Worm (Caenorhabditis elegans): ENCODE results near the gene F22F7.7.
"Not testable (repeated sequence)": the region's sequence is repeated elsewhere in the genome, so short reads cannot be mapped to it uniquely, and the experiment has no call there.

Gene F22F7.7

ce11 chrV:2095204-2095603 is 44.6 kb downstream of the F22F7.7 start, which contains the start of gene F36F12.2:
TSS of gene F36F12.2 (minus strand) at chrV:2095304.
- TF ChIP-seq dsc-1 (tag; optimal IDR thresholded peaks at IDR 0.05) (no peak), fkh-8 (tag; optimal IDR thresholded peaks at IDR 0.05) (no peak), fkh-10 (GFP tag; optimal IDR thresholded peaks at IDR 0.05) (no peak), tlp-1 (tag; optimal IDR thresholded peaks at IDR 0.05) (no peak), unc-86 (tag; optimal IDR thresholded peaks at IDR 0.05) (no peak), pag-3 (tag; optimal IDR thresholded peaks at IDR 0.05; ENCODE audit: borderline replicate concordance, insufficient read depth) (no peak), ztf-4 (tag; optimal IDR thresholded peaks at IDR 0.05) (no peak), unc-62 (GFP tag; optimal IDR thresholded peaks at IDR 0.05) (no peak), lin-14 (GFP tag; optimal IDR thresholded peaks at IDR 0.05) (no peak), nhr-71 (tag; optimal IDR thresholded peaks at IDR 0.05) (no peak), ets-5 (GFP tag; IDR thresholded peaks at IDR 0.05) (no peak), dpl-1 (GFP tag; optimal IDR thresholded peaks at IDR 0.05) (no peak), nhr-28 (tag; optimal IDR thresholded peaks at IDR 0.05) (no peak), zag-1 (tag; optimal IDR thresholded peaks at IDR 0.05) (no peak), unc-98 (GFP tag; IDR thresholded peaks at IDR 0.05) (no peak), nhr-19 (GFP tag; conservative IDR thresholded peaks at IDR 0.05) (no peak), unc-130 (tag; optimal IDR thresholded peaks at IDR 0.05) (no peak), nhr-85 (tag) (no peak)

- TF ChIP-seq nhr-90 (tag; optimal IDR thresholded peaks at IDR 0.05; ENCODE audit: poor library complexity); aha-1 (tag; optimal IDR thresholded peaks at IDR 0.05); alr-1 (tag; optimal IDR thresholded peaks at IDR 0.05; ENCODE audit: borderline replicate concordance): not testable (repeated sequence)
Measured at ce11 chrV:2090321-2090720, 49.5 kb downstream of the F22F7.7 start, which contains the start of gene ztf-28. TSS of gene ztf-28 (plus strand) at chrV:2090669.

- not testable (repeated sequence) for TF ChIP-seq nhr-76, zag-1, ceh-90 (tag; optimal IDR thresholded peaks at IDR 0.05)
Measured at ce11 chrV:2085745-2086267, 54.0 kb downstream of the F22F7.7 start, which contains the start of gene F36F12.3. TSS of gene F36F12.3 (plus strand) at chrV:2085795.

ce11 chrV:2083869-2084268 is 56.0 kb downstream of the F22F7.7 start:
- TF ChIP-seq rnt-1 (tag; optimal IDR thresholded peaks at IDR 0.05): no peak
- no peak for TF ChIP-seq fkh-4 (tag; optimal IDR thresholded peaks at IDR 0.05; ENCODE audit: borderline replicate concordance)
- TF ChIP-seq nhr-77 (tag; optimal IDR thresholded peaks at IDR 0.05): no peak
- TF ChIP-seq nhr-12 (tag; optimal IDR thresholded peaks at IDR 0.05): no peak
- TF ChIP-seq mdl-1 (tag; optimal IDR thresholded peaks at IDR 0.05): no peak
- no peak for TF ChIP-seq nhr-20 (tag; optimal IDR thresholded peaks at IDR 0.05)
- TF ChIP-seq zag-1 (tag; optimal IDR thresholded peaks at IDR 0.05): no peak
- TF ChIP-seq ztf-4 (tag; optimal IDR thresholded peaks at IDR 0.05): no peak
- TF ChIP-seq hlh-4 (tag; optimal IDR thresholded peaks at IDR 0.05): no peak
- TF ChIP-seq ceh-82 (tag; optimal IDR thresholded peaks at IDR 0.05): no peak
- TF ChIP-seq nhr-76 (tag; optimal IDR thresholded peaks at IDR 0.05): no peak
- no peak for TF ChIP-seq zip-4 (GFP tag; optimal IDR thresholded peaks at IDR 0.05)
- TF ChIP-seq hlh-17 (GFP tag; optimal IDR thresholded peaks at IDR 0.05; ENCODE audit: borderline replicate concordance): no peak
- TF ChIP-seq jun-1 (tag; optimal IDR thresholded peaks at IDR 0.05): no peak
- no peak for TF ChIP-seq elt-2 (tag; optimal IDR thresholded peaks at IDR 0.05)
- no peak for TF ChIP-seq nhr-28 (tag; optimal IDR thresholded peaks at IDR 0.05)
- no peak for TF ChIP-seq unc-130 (tag; optimal IDR thresholded peaks at IDR 0.05)
- no peak for TF ChIP-seq lin-14 (GFP tag; optimal IDR thresholded peaks at IDR 0.05)
- no peak for TF ChIP-seq xbp-1 (tag; optimal IDR thresholded peaks at IDR 0.05)
- TF ChIP-seq isw-1 (GFP tag; IDR thresholded peaks at IDR 0.05): no peak

Data from whole organism, L1 larva.